Worm (Caenorhabditis elegans) whole organism, L2 larva: ENCODE measurements around the gene Y37H2A.11.

Experiments
- ama-1 ChIP-seq: fragments of 150-350 bp; optimal IDR thresholded peaks from 2 replicates; lab custom pipeline; 2018; ENCODE audit warnings: inconsistent platforms
- egl-27 ChIP-seq: sonication (generic microtip); optimal IDR thresholded peaks from 3 replicates; lab custom pipeline; 2017; ENCODE audit warnings: missing biosample characterization, missing genetic modification reagents, missing genetic modification characterization
- peb-1 ChIP-seq: fragments of 150-350 bp; optimal IDR thresholded peaks from 2 replicates; lab custom pipeline; 2014; ENCODE audit warnings: missing biosample characterization, missing genetic modification characterization
- skn-1 ChIP-seq: sonication (generic microtip); optimal IDR thresholded peaks from 2 replicates; lab custom pipeline; 2017; ENCODE audit warnings: missing biosample characterization, missing genetic modification characterization

ce11 chrV:18146077-18146476, 4.8 kb downstream of the Y37H2A.11 start, which contains the start of gene C14A6.3:
- no peak for TF ChIP-seq ama-1 (lab: Kevin White, UChicago)
- no peak for TF ChIP-seq egl-27 (tag; lab: Kevin White, UChicago)
- no peak for TF ChIP-seq peb-1 (tag; lab: Kevin White, UChicago)
- TF ChIP-seq skn-1 = no peak
